Fruit fly (Drosophila melanogaster) whole organism, wandering third instar larva: ENCODE results near the gene CG46308.

Experiments used
- CrebA ChIP-seq: fragments of 200-800 bp; sonication (Bioruptor generic); optimal IDR thresholded peaks from 2 replicates; lab custom pipeline; 2016; ENCODE audit warnings: missing biosample characterization, mild to moderate bottlenecking, missing genetic modification characterization, borderline replicate concordance
- Hr78 ChIP-seq: fragments of >200 bp; optimal IDR thresholded peaks from 2 replicates; lab custom pipeline; 2017; ENCODE audit warnings: missing biosample characterization, missing genetic modification characterization
- N ChIP-seq: fragments of >200 bp; optimal IDR thresholded peaks from 2 replicates; lab custom pipeline; 2018; ENCODE audit warnings: missing biosample characterization, missing external identifiers, missing genetic modification characterization
- fru ChIP-seq: fragments of 200-800 bp; sonication (Bioruptor generic); optimal IDR thresholded peaks from 3 replicates; lab custom pipeline; 2016; ENCODE audit warnings: missing biosample characterization, mild to moderate bottlenecking, missing genetic modification characterization
- rgr ChIP-seq: fragments of 200-800 bp; sonication (Bioruptor generic); optimal IDR thresholded peaks from 3 replicates; lab custom pipeline; 2016; ENCODE audit warnings: missing biosample characterization, mild to moderate bottlenecking, missing genetic modification characterization

- TF ChIP-seq N (no peak), fru (GFP tag; lab: Kevin White, UChicago) (peak; percentile 13), CrebA (GFP tag; lab: Kevin White, UChicago) (no peak), rgr (GFP tag; lab: Kevin White, UChicago) (peak; percentile 7), Hr78 (GFP tag; lab: Kevin White, UChicago) (no peak)
These were observed 50.8 kb downstream of the CG46308 start for dm6 chr2L:13512182-13513032.
